Worm (Caenorhabditis elegans) whole organism, L4/young adult: ENCODE results near the gene rgs-2.

Experiments
- W03F9.2 ChIP-seq: fragments of 150-350 bp; optimal IDR thresholded peaks from 2 replicates; lab custom pipeline; 2014; ENCODE audit warnings: missing biosample characterization, missing genetic modification characterization
- dao-5 ChIP-seq: sonication (generic microtip); optimal IDR thresholded peaks from 2 replicates; lab custom pipeline; 2016; ENCODE audit warnings: missing genotype, missing genetic modification characterization, moderate library complexity, missing compliant biosample characterization
- him-1 ChIP-seq: sonication (generic microtip); optimal IDR thresholded peaks from 2 replicates; lab custom pipeline; 2016; ENCODE audit warnings: missing genotype, missing genetic modification reagents, missing genetic modification characterization, missing compliant biosample characterization

DNA sequence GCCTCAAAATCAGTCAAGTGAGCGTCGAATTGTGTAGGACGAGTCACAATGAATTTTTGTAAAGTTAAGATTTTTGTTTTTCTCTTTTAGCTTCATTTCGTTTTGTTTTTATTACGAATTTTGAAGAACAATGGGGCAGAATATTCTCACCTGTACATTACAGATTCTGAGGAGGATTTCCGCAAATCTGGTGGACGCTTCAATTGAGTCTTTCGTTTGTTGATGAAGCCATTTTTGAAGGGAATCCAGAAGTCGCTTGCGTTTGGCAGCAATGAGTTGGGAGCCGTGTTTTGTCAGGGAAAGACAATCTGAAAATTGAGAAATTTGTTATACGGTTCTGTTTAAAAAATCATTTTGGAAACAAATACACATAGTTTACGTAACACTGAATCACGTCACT lies 48.0 kb upstream of the rgs-2 start:
- TF ChIP-seq him-1 (tag; lab: Kevin White, UChicago) = no peak
- no peak for TF ChIP-seq dao-5 (tag; lab: Kevin White, UChicago)
- TF ChIP-seq W03F9.2 (tag; lab: Kevin White, UChicago) = no peak
